Worm (Caenorhabditis elegans) whole organism, late embryonic: ENCODE results near the gene Y14H12B.2.

Source experiments
- ama-1 ChIP-seq: fragments of 150-350 bp; optimal IDR thresholded peaks from 2 replicates; lab custom pipeline; 2014
- ceh-45 ChIP-seq: fragments of 200-800 bp; sonication (Bioruptor generic); IDR thresholded peaks from 2 replicates; pipeline ENCODE4 v1.3.6; 2022; ENCODE audit warnings: missing genetic modification reagents, missing genetic modification characterization, missing compliant biosample characterization
- nhr-11 ChIP-seq: fragments of 150-350 bp; optimal IDR thresholded peaks from 2 replicates; lab custom pipeline; 2014; ENCODE audit warnings: missing biosample characterization, missing genetic modification characterization
- pqm-1 ChIP-seq: sonication (generic microtip); optimal IDR thresholded peaks from 2 replicates; lab custom pipeline; 2016; ENCODE audit warnings: missing genetic modification characterization, missing compliant biosample characterization
- unc-55 ChIP-seq: sonication (generic microtip); optimal IDR thresholded peaks from 2 replicates; lab custom pipeline; 2017; ENCODE audit warnings: missing biosample characterization, missing genetic modification reagents, missing genetic modification characterization

DNA sequence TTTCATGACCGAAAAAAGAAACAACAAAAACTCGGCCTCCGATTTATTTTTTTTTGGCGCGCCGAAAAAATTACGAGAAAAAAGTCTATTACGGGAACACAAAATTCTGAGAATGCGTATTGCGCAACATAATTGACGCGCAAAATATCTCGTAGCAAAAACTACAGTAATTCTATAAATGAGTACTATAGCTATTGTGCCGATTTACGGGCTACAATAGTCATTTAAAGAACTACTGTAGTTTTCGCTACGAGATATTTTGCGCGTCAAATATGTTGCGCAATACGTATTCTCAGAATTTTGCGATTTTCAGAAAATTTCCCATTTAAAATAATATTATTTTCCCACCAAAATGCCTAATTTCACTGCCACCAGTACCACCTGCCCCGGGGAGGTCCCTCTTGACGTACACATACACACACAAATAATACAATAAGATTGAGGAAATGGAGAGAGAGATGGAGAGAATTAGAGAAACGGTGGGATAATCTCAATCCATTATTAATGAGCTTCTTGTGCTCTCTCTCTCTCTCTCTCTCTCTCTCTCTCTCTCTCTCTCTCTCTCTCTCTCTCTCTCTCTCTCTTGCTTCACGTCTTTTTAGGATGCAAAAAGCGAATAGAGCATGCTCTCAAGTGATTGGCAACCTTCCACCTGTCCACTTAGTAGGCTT lies 26.0 kb upstream of the Y14H12B.2 start:
- TF ChIP-seq nhr-11 (tag; lab: Kevin White, UChicago), result no peak
- TF ChIP-seq ama-1 (lab: Kevin White, UChicago), result no peak
- peak; percentile 37 for TF ChIP-seq unc-55 (GFP tag; lab: Kevin White, UChicago)
- TF ChIP-seq pqm-1 (tag; lab: Kevin White, UChicago), result no peak
- TF ChIP-seq ceh-45 (GFP tag; lab: Robert Waterston, UW), result no peak
